Fruit fly (Drosophila melanogaster) whole organism, embryonic: Measurements from ENCODE around the gene Hayan.

Experiments
- Aef1 ChIP-seq: fragments of 200-800 bp; sonication (Bioruptor generic); IDR thresholded peaks from 3 replicates; pipeline ENCODE4 v1.3.6; 2022; ENCODE audit warnings: missing biosample characterization, missing genetic modification characterization
- Atf-2 ChIP-seq: fragments of 200-800 bp; sonication (Bioruptor generic); optimal IDR thresholded peaks from 2 replicates; lab custom pipeline; 2016; ENCODE audit warnings: missing biosample characterization, missing genetic modification characterization
- CG12299 ChIP-seq: fragments of 200-800 bp; sonication (Bioruptor generic); optimal IDR thresholded peaks from 2 replicates; lab custom pipeline; 2018; ENCODE audit warnings: missing biosample characterization, mild to moderate bottlenecking, missing genetic modification characterization
- CG1233 ChIP-seq: fragments of 200-800 bp; sonication (Bioruptor generic); optimal IDR thresholded peaks from 4 replicates; lab custom pipeline; 2018; ENCODE audit warnings: missing biosample characterization, mild to moderate bottlenecking, missing genetic modification characterization
- CG13424 ChIP-seq: fragments of 200-800 bp; sonication (Bioruptor generic); optimal IDR thresholded peaks from 2 replicates; lab custom pipeline; 2019; ENCODE audit warnings: missing biosample characterization, mild to moderate bottlenecking, missing genetic modification characterization, moderate library complexity
- CG13894 ChIP-seq: fragments of 200-800 bp; sonication (Bioruptor generic); optimal IDR thresholded peaks from 3 replicates; lab custom pipeline; 2018; ENCODE audit warnings: missing biosample characterization, mild to moderate bottlenecking, missing genetic modification characterization, moderate library complexity
- CG1647 ChIP-seq: fragments of 200-800 bp; sonication (Bioruptor generic); optimal IDR thresholded peaks from 3 replicates; lab custom pipeline; 2016; ENCODE audit warnings: missing biosample characterization, missing genetic modification characterization
- CG17361 ChIP-seq: fragments of 200-800 bp; sonication (Bioruptor generic); IDR thresholded peaks from 3 replicates; pipeline ENCODE4 v1.3.6; 2022; ENCODE audit warnings: missing biosample characterization, missing genetic modification characterization
- CG1792 ChIP-seq: fragments of 200-800 bp; sonication (Bioruptor generic); optimal IDR thresholded peaks from 2 replicates; lab custom pipeline; 2016; ENCODE audit warnings: missing biosample characterization, missing genetic modification characterization
- CG18011 ChIP-seq: fragments of 200-800 bp; sonication (Bioruptor generic); optimal IDR thresholded peaks from 2 replicates; lab custom pipeline; 2017; ENCODE audit warnings: missing biosample characterization, missing genetic modification characterization, mild to moderate bottlenecking, moderate library complexity, missing genotype
- CG2678 ChIP-seq: fragments of 200-800 bp; sonication (Bioruptor generic); optimal IDR thresholded peaks from 3 replicates; lab custom pipeline; 2019; ENCODE audit warnings: missing biosample characterization, mild to moderate bottlenecking, missing genetic modification characterization, moderate library complexity
- CG3163 ChIP-seq: fragments of 200-800 bp; sonication (Bioruptor generic); optimal IDR thresholded peaks from 3 replicates; lab custom pipeline; 2016; ENCODE audit warnings: missing biosample characterization, missing genetic modification characterization
- CG32767 ChIP-seq: fragments of 200-800 bp; sonication (Bioruptor generic); IDR thresholded peaks from 2 replicates; pipeline ENCODE4 v1.3.6; 2022; ENCODE audit warnings: missing biosample characterization, missing genetic modification characterization
- CG43689 ChIP-seq: fragments of 200-800 bp; sonication (Bioruptor generic); IDR thresholded peaks from 2 replicates; pipeline ENCODE4 v1.3.6; 2022; ENCODE audit warnings: missing biosample characterization, missing genetic modification characterization
- CG5245 ChIP-seq: fragments of 200-800 bp; sonication (Bioruptor generic); optimal IDR thresholded peaks from 3 replicates; lab custom pipeline; 2016; ENCODE audit warnings: missing biosample characterization, missing genetic modification characterization
- CG7745 ChIP-seq: fragments of 200-800 bp; sonication (Bioruptor generic); optimal IDR thresholded peaks from 2 replicates; lab custom pipeline; 2018; ENCODE audit warnings: missing biosample characterization, mild to moderate bottlenecking, missing genetic modification characterization, moderate library complexity
- CG7928 ChIP-seq: fragments of 200-800 bp; sonication (Bioruptor generic); optimal IDR thresholded peaks from 2 replicates; lab custom pipeline; 2017; ENCODE audit warnings: missing biosample characterization, mild to moderate bottlenecking, missing genetic modification characterization
- CG9609 ChIP-seq: fragments of 200-800 bp; sonication (Bioruptor generic); optimal IDR thresholded peaks from 3 replicates; lab custom pipeline; 2016; ENCODE audit warnings: missing biosample characterization, missing genetic modification characterization
- Dad ChIP-seq: fragments of 200-800 bp; sonication (Bioruptor generic); optimal IDR thresholded peaks from 3 replicates; lab custom pipeline; 2016; ENCODE audit warnings: missing biosample characterization, missing genetic modification characterization
- Doc3 ChIP-seq: fragments of 200-800 bp; sonication (Bioruptor generic); IDR thresholded peaks from 3 replicates; pipeline ENCODE4 v1.3.6; 2022; ENCODE audit warnings: missing biosample characterization, missing genetic modification characterization; ENCODE audit not compliant: partially characterized antibody
- Dp ChIP-seq: fragments of 200-800 bp; sonication (Bioruptor generic); optimal IDR thresholded peaks from 2 replicates; lab custom pipeline; 2018; ENCODE audit warnings: missing biosample characterization, mild to moderate bottlenecking, missing genetic modification characterization, moderate library complexity
- Dref ChIP-seq: fragments of 200-800 bp; sonication (Bioruptor generic); IDR thresholded peaks from 2 replicates; pipeline ENCODE4 v1.3.6; 2022; ENCODE audit warnings: missing biosample characterization, missing genetic modification characterization
- Hand ChIP-seq: fragments of 200-800 bp; sonication (Bioruptor generic); optimal IDR thresholded peaks from 2 replicates; lab custom pipeline; 2017; ENCODE audit warnings: mild to moderate bottlenecking, missing biosample characterization, missing genetic modification reagents, missing genetic modification characterization
- Hmr ChIP-seq: fragments of 200-800 bp; sonication (Bioruptor generic); optimal IDR thresholded peaks from 3 replicates; lab custom pipeline; 2017; ENCODE audit warnings: mild to moderate bottlenecking, missing biosample characterization, missing genetic modification reagents, missing genetic modification characterization
- Hr39 ChIP-seq: fragments of >200 bp; optimal IDR thresholded peaks from 2 replicates; lab custom pipeline; 2017
- Kr ChIP-seq: fragments of 200-800 bp; sonication (Bioruptor generic); optimal IDR thresholded peaks from 2 replicates; lab custom pipeline; 2017; ENCODE audit warnings: missing biosample characterization, mild to moderate bottlenecking, missing genetic modification characterization
- Myb ChIP-seq: fragments of 200-800 bp; sonication (Bioruptor generic); optimal IDR thresholded peaks from 2 replicates; lab custom pipeline; 2016; ENCODE audit warnings: missing biosample characterization, missing genetic modification characterization
- Neu2 ChIP-seq: fragments of 200-800 bp; sonication (Bioruptor generic); optimal IDR thresholded peaks from 3 replicates; lab custom pipeline; 2016; ENCODE audit warnings: missing biosample characterization, missing genetic modification characterization, borderline replicate concordance
- Ptx1 ChIP-seq: fragments of 200-800 bp; sonication (Bioruptor generic); IDR thresholded peaks from 2 replicates; pipeline ENCODE4 v1.3.6; 2022; ENCODE audit warnings: missing biosample characterization, missing genetic modification characterization
- Side ChIP-seq: fragments of 200-800 bp; sonication (Bioruptor generic); optimal IDR thresholded peaks from 2 replicates; lab custom pipeline; 2016; ENCODE audit warnings: missing biosample characterization, missing genetic modification characterization
- Sin3A ChIP-seq: fragments of >200 bp; optimal IDR thresholded peaks from 2 replicates; lab custom pipeline; 2018
- bab2 ChIP-seq: fragments of 200-800 bp; sonication (Bioruptor generic); optimal IDR thresholded peaks from 2 replicates; lab custom pipeline; 2016; ENCODE audit warnings: missing biosample characterization, missing genetic modification characterization
- bigmax ChIP-seq: fragments of 200-800 bp; sonication (Bioruptor generic); optimal IDR thresholded peaks from 2 replicates; lab custom pipeline; 2018; ENCODE audit warnings: missing biosample characterization, mild to moderate bottlenecking, missing genetic modification characterization
- chinmo ChIP-seq: fragments of 200-800 bp; sonication (Bioruptor generic); IDR thresholded peaks from 4 replicates; pipeline ENCODE4 v1.3.6; 2022; ENCODE audit warnings: missing biosample characterization, missing genetic modification characterization; ENCODE audit not compliant: partially characterized antibody
- dysf ChIP-seq: fragments of 200-800 bp; sonication (Bioruptor generic); IDR thresholded peaks from 3 replicates; pipeline ENCODE4 v1.3.6; 2022; ENCODE audit warnings: missing biosample characterization, missing genetic modification characterization
- eyg ChIP-seq: fragments of 200-800 bp; sonication (Bioruptor generic); optimal IDR thresholded peaks from 3 replicates; lab custom pipeline; 2016; ENCODE audit warnings: missing biosample characterization, missing genetic modification characterization
- gcm ChIP-seq: fragments of 200-800 bp; sonication (Bioruptor generic); optimal IDR thresholded peaks from 2 replicates; lab custom pipeline; 2019; ENCODE audit warnings: missing biosample characterization, mild to moderate bottlenecking, missing genetic modification characterization, moderate library complexity
- hb ChIP-seq: fragments of 200-800 bp; sonication (Bioruptor generic); IDR thresholded peaks from 3 replicates; pipeline ENCODE4 v1.3.6; 2022; ENCODE audit warnings: missing biosample characterization, missing genetic modification characterization; ENCODE audit not compliant: partially characterized antibody
- lilli ChIP-seq: fragments of 200-800 bp; sonication (Bioruptor generic); optimal IDR thresholded peaks from 3 replicates; lab custom pipeline; 2016; ENCODE audit warnings: missing biosample characterization, missing genetic modification characterization
- pros ChIP-seq: fragments of 200-800 bp; sonication (Bioruptor generic); optimal IDR thresholded peaks from 3 replicates; lab custom pipeline; 2019; ENCODE audit warnings: missing biosample characterization, mild to moderate bottlenecking, missing genetic modification characterization, moderate library complexity
- pum ChIP-seq: fragments of 200-800 bp; sonication (Bioruptor generic); optimal IDR thresholded peaks from 2 replicates; lab custom pipeline; 2016; ENCODE audit warnings: missing biosample characterization, missing genetic modification characterization
- salm ChIP-seq: fragments of 200-800 bp; sonication (Bioruptor generic); optimal IDR thresholded peaks from 2 replicates; lab custom pipeline; 2018; ENCODE audit warnings: missing biosample characterization, mild to moderate bottlenecking, missing genetic modification characterization
- so ChIP-seq: fragments of 200-800 bp; sonication (Bioruptor generic); IDR thresholded peaks from 3 replicates; pipeline ENCODE4 v1.3.6; 2022; ENCODE audit warnings: missing biosample characterization, missing genetic modification characterization
- tap ChIP-seq: fragments of 200-800 bp; optimal IDR thresholded peaks from 3 replicates; lab custom pipeline; 2019; ENCODE audit warnings: missing biosample characterization, mild to moderate bottlenecking, missing genetic modification characterization, moderate library complexity
- tll ChIP-seq, 2 experiments: fragments of 200-800 bp in 1 of 2; fragments of >200 bp in 1 of 2; sonication (Bioruptor generic) in 1 of 2; optimal IDR thresholded peaks; 2 replicates each; lab custom pipeline; 2017 to 2019; ENCODE audit warnings: missing biosample characterization in 2 of 2, missing genetic modification characterization in 2 of 2, mild to moderate bottlenecking in 1 of 2, moderate library complexity in 1 of 2
- trh ChIP-seq: fragments of 200-800 bp; sonication (Bioruptor generic); optimal IDR thresholded peaks from 2 replicates; lab custom pipeline; 2016; ENCODE audit warnings: missing biosample characterization, missing genetic modification characterization
- tx ChIP-seq: fragments of 200-800 bp; sonication (Bioruptor generic); optimal IDR thresholded peaks from 2 replicates; lab custom pipeline; 2016; ENCODE audit warnings: missing biosample characterization, missing genetic modification characterization
- wor ChIP-seq: fragments of 200-800 bp; sonication (Bioruptor generic); IDR thresholded peaks from 2 replicates; pipeline ENCODE4 v1.3.6; 2022; ENCODE audit warnings: missing biosample characterization, missing genetic modification characterization
- z ChIP-seq: fragments of 200-800 bp; sonication (Bioruptor generic); IDR thresholded peaks from 3 replicates; pipeline ENCODE4 v1.3.6; 2022; ENCODE audit warnings: missing biosample characterization, missing genetic modification characterization

Gene Hayan

dm6 chrX:18506639-18507528 lies 23.3 kb upstream of the Hayan start (continued):
- peak; percentile 71 for TF ChIP-seq tx (GFP tag; lab: Kevin White, UChicago)
- TF ChIP-seq Dad (GFP tag; lab: Kevin White, UChicago), result peak; percentile 44
- no peak for TF ChIP-seq CG12299 (tag; lab: Kevin White, UChicago)
- TF ChIP-seq chinmo (GFP tag; lab: Robert Waterston, UW), result peak; percentile 67; the same call in 1 of the 4 replicates
- TF ChIP-seq so (GFP tag; lab: Robert Waterston, UW), result peak; percentile 85
- TF ChIP-seq CG3163 (GFP tag; lab: Kevin White, UChicago), result peak; percentile 43
- TF ChIP-seq CG32767 (GFP tag; lab: Robert Waterston, UW), result peak; percentile 39; the same call in 1 of the 2 replicates
- TF ChIP-seq Side, result peak; percentile 75
- TF ChIP-seq CG1792 (GFP tag; lab: Kevin White, UChicago), result peak; percentile 75
- peak; percentile 41 for TF ChIP-seq CG43689 (GFP tag; lab: Robert Waterston, UW)
- TF ChIP-seq CG1647 (GFP tag; lab: Kevin White, UChicago), result peak; percentile 63
- no peak for TF ChIP-seq Neu2
- no peak for TF ChIP-seq tll (GFP tag; optimal IDR thresholded peaks at IDR 0.05; lab: Kevin White, UChicago)
- TF ChIP-seq pros (GFP tag; lab: Kevin White, UChicago), result peak; percentile 76
- TF ChIP-seq CG1233 (GFP tag; lab: Kevin White, UChicago), result peak; percentile 67
- no peak for TF ChIP-seq z (GFP tag; lab: Robert Waterston, UW)
- no peak for TF ChIP-seq Dref (GFP tag; lab: Robert Waterston, UW)
- TF ChIP-seq trh (GFP tag; lab: Kevin White, UChicago), result no peak
- peak; percentile 49 for TF ChIP-seq Myb (GFP tag; lab: Kevin White, UChicago)
- peak; percentile 81 for TF ChIP-seq lilli (GFP tag; lab: Kevin White, UChicago)
- TF ChIP-seq Dp (GFP tag; lab: Kevin White, UChicago), result no peak
- TF ChIP-seq CG18011 (GFP tag; lab: Kevin White, UChicago), result peak; percentile 68
- no peak for TF ChIP-seq Doc3 (GFP tag; lab: Robert Waterston, UW)
- peak; percentile 74 for TF ChIP-seq CG5245
- TF ChIP-seq bab2, result peak; percentile 78
- TF ChIP-seq Kr (GFP tag; lab: Kevin White, UChicago), result no peak
- peak; percentile 78 for TF ChIP-seq CG2678
- peak; percentile 71 for TF ChIP-seq pum (GFP tag; lab: Kevin White, UChicago)
- TF ChIP-seq bigmax (GFP tag; lab: Kevin White, UChicago), result no peak
- TF ChIP-seq CG7928 (GFP tag; lab: Kevin White, UChicago), result no peak
- peak; percentile 61 for TF ChIP-seq Aef1 (GFP tag; lab: Robert Waterston, UW)
- no peak for TF ChIP-seq Hr39 (lab: Kevin White, UChicago)
- TF ChIP-seq Sin3A (lab: Kevin White, UChicago), result no peak
- no peak for TF ChIP-seq CG7745 (tag; lab: Kevin White, UChicago)
- peak; percentile 61 for TF ChIP-seq Hmr (GFP tag; lab: Kevin White, UChicago)
- peak; percentile 53 for TF ChIP-seq wor (GFP tag; lab: Robert Waterston, UW)
- TF ChIP-seq hb (GFP tag; lab: Robert Waterston, UW), result no peak
- TF ChIP-seq dysf (GFP tag; lab: Robert Waterston, UW), result peak; percentile 85
- peak; percentile 78 for TF ChIP-seq Atf-2
- TF ChIP-seq CG17361 (GFP tag; lab: Robert Waterston, UW), result peak; percentile 81
- TF ChIP-seq Ptx1 (GFP tag; lab: Robert Waterston, UW), result peak; percentile 77
- peak; percentile 62 for TF ChIP-seq gcm (GFP tag; lab: Kevin White, UChicago)
- peak; percentile 41 for TF ChIP-seq salm (tag; lab: Kevin White, UChicago)
- TF ChIP-seq Hand (GFP tag; lab: Kevin White, UChicago), result peak; percentile 35
- TF ChIP-seq CG13894 (tag; lab: Kevin White, UChicago), result no peak
- TF ChIP-seq tap (tag; lab: Kevin White, UChicago), result peak; percentile 59
- peak; percentile 50 for TF ChIP-seq eyg (GFP tag; lab: Kevin White, UChicago)
- peak; percentile 53 for TF ChIP-seq CG13424 (tag; lab: Kevin White, UChicago)
- TF ChIP-seq CG9609, result peak; percentile 60
